Fruit fly (Drosophila melanogaster): ENCODE measurements around the gene CG42458.

CG42458 gene

DNA sequence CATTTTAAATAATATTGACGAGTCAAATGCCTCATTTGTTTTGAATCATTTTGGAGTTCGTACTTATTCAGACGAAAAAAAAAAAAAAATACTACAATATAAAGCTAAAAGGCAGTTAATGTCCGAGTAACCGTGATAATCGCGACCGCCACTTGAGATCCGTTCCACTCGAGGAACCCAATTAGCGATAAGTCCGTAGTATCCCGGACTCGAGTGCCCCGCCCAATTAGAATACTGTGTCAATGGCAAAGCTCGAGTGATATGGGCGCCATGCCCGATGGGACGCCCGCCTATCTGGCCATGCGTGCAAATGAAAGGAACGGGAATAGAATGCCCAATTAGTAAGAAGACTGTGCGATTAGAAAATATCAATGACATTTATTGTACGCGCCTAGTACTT lies 21.7 kb upstream of the CG42458 start (continued):
- TF ChIP-seq bbx (GFP tag; IDR thresholded peaks at IDR 0.05; ENCODE audit: partially characterized antibody) (no peak), disco-r (GFP tag; optimal IDR thresholded peaks at IDR 0.05) (no peak), so (GFP tag; IDR thresholded peaks at IDR 0.05) (no peak), Dfd (GFP tag; optimal IDR thresholded peaks at IDR 0.05) (no peak), CG12071 (GFP tag; optimal IDR thresholded peaks at IDR 0.05) (no peak), CG15601 (tag; optimal IDR thresholded peaks at IDR 0.05) (no peak), CG8359 (GFP tag; optimal IDR thresholded peaks at IDR 0.05; ENCODE audit: borderline replicate concordance) (no peak), GATAe (GFP tag; conservative IDR thresholded peaks at IDR 0.05) (peak; percentile 26; the same call in 1 of the 2 replicates), ham (GFP tag; IDR thresholded peaks at IDR 0.05) (no peak)

DNA sequence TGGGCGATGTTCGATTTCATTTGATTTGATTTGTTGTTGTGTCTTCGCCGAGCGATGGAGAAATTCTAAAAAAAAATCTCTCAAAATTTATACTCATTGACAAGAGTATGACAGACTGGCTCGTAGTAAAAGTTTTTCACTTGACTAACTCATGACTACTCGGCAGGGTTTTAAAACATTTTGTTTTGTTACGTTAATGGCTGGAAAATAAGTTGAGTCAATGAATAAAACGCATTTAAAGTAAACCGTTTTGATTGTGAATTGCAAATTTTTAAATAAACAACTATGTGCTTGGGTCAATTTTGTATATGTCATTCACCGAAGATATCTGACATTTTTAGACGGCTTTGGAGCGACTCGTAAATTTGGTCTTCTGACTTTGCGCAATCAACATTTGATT lies 19.5 kb upstream of the CG42458 start, which contains the start of gene CG8560:
Gene CG8560 (minus strand): TSS at position 101 of the 400 bp plus-strand sequence.
- TF ChIP-seq kay (GFP tag; optimal IDR thresholded peaks at IDR 0.05), result no peak
- TF ChIP-seq CG14860 (GFP tag; IDR thresholded peaks at IDR 0.05; ENCODE audit: partially characterized antibody), result peak; percentile 19; the same call in 1 of the 3 replicates

DNA sequence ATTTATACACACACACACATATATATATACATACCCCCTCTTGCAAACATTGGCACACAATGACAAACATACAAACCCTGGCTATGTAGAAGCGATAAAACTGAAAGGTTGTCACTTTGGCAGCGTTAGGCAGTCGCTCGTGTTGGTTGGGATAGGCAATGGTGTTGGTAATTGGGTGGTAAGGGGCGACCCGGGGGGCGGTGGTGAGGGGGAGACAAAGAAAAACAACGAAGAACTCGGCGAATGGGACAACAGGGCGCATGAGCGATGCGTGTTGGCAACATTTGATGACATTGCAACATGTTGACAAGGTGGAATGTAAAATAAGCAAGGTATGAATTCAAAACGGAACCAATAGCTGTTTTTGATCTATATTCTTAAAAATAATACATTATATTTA lies 1.0 kb upstream of the CG42458 start:
- TF ChIP-seq Nf-YC (tag; optimal IDR thresholded peaks at IDR 0.05), result peak; percentile 90
- no peak for TF ChIP-seq sc (optimal IDR thresholded peaks at IDR 0.05)
- no peak for TF ChIP-seq sc (GFP tag; optimal IDR thresholded peaks at IDR 0.05)
- no peak for TF ChIP-seq Ptx1 (GFP tag; IDR thresholded peaks at IDR 0.05)
- no peak for TF ChIP-seq crp (GFP tag; optimal IDR thresholded peaks at IDR 0.05)
- TF ChIP-seq abd-A (tag; optimal IDR thresholded peaks at IDR 0.05), result peak; percentile 89
- TF ChIP-seq maf-S (GFP tag; optimal IDR thresholded peaks at IDR 0.05), result no peak
- no peak for TF ChIP-seq NK7.1 (GFP tag; optimal IDR thresholded peaks at IDR 0.05)
- peak; percentile 91 for TF ChIP-seq ewg (GFP tag; optimal IDR thresholded peaks at IDR 0.05)
- no peak for TF ChIP-seq CG33213 (GFP tag; optimal IDR thresholded peaks at IDR 0.05)
- peak; percentile 18 for TF ChIP-seq CG12071 (GFP tag; optimal IDR thresholded peaks at IDR 0.05)
- no peak for TF ChIP-seq org-1 (GFP tag; optimal IDR thresholded peaks at IDR 0.05)
- no peak for TF ChIP-seq gro (GFP tag; optimal IDR thresholded peaks at IDR 0.05)
- no peak for TF ChIP-seq Hsf (GFP tag; optimal IDR thresholded peaks at IDR 0.05)
- peak; percentile 69 for TF ChIP-seq CG7372 (GFP tag; IDR thresholded peaks at IDR 0.05)
- no peak for TF ChIP-seq scrt (GFP tag; optimal IDR thresholded peaks at IDR 0.05)
- no peak for TF ChIP-seq Fer3 (tag; optimal IDR thresholded peaks at IDR 0.05)
- TF ChIP-seq Dip2 (GFP tag; IDR thresholded peaks at IDR 0.05), result no peak
- TF ChIP-seq Deaf1 (tag; optimal IDR thresholded peaks at IDR 0.05), result peak; percentile 94
- no peak for TF ChIP-seq CG18619 (GFP tag; optimal IDR thresholded peaks at IDR 0.05)
- peak; percentile 99 for TF ChIP-seq CG11504 (tag; optimal IDR thresholded peaks at IDR 0.05)
- TF ChIP-seq CG17829 (tag; optimal IDR thresholded peaks at IDR 0.05), result no peak
- no peak for TF ChIP-seq Kr (GFP tag; optimal IDR thresholded peaks at IDR 0.05)
- TF ChIP-seq Nf-YB (GFP tag; optimal IDR thresholded peaks at IDR 0.05), result peak; percentile 72
- no peak for TF ChIP-seq HHEX (GFP tag; optimal IDR thresholded peaks at IDR 0.05)
- no peak for TF ChIP-seq CG6854 (GFP tag; optimal IDR thresholded peaks at IDR 0.05)
- peak; percentile 95 for TF ChIP-seq crol (GFP tag; IDR thresholded peaks at IDR 0.05)
- TF ChIP-seq fu2 (GFP tag; optimal IDR thresholded peaks at IDR 0.05), result no peak
- TF ChIP-seq CG3726 (GFP tag; IDR thresholded peaks at IDR 0.05), result no peak
- TF ChIP-seq C15 (GFP tag; IDR thresholded peaks at IDR 0.05), result no peak
- TF ChIP-seq mirr (GFP tag; optimal IDR thresholded peaks at IDR 0.05), result peak; percentile 42
- TF ChIP-seq ind (GFP tag; optimal IDR thresholded peaks at IDR 0.05), result no peak
- TF ChIP-seq vnd (GFP tag; IDR thresholded peaks at IDR 0.05; ENCODE audit: partially characterized antibody), result no peak
